Fruit fly (Drosophila melanogaster) Kc167 (cell line): ENCODE data around the gene Mps1.

Source experiments
- Myc ChIP-seq: fragments of >200 bp; optimal IDR thresholded peaks from 2 replicates; lab custom pipeline; 2017; ENCODE audit warnings: missing external identifiers
- Sin3A ChIP-seq: fragments of >200 bp; optimal IDR thresholded peaks from 2 replicates; lab custom pipeline; 2018; ENCODE audit warnings: missing external identifiers
- h ChIP-seq: fragments of >200 bp; optimal IDR thresholded peaks from 3 replicates; lab custom pipeline; 2018; ENCODE audit warnings: missing external identifiers

- TF ChIP-seq Sin3A (lab: Kevin White, UChicago): no peak
- no peak for TF ChIP-seq Myc (lab: Kevin White, UChicago)
- no peak for TF ChIP-seq h
Observed at dm6 chr3R:17703691-17704537, 32.8 kb downstream of the Mps1 start.
